Worm (Caenorhabditis elegans): Measurements from ENCODE around the gene ram-5.

DNA sequence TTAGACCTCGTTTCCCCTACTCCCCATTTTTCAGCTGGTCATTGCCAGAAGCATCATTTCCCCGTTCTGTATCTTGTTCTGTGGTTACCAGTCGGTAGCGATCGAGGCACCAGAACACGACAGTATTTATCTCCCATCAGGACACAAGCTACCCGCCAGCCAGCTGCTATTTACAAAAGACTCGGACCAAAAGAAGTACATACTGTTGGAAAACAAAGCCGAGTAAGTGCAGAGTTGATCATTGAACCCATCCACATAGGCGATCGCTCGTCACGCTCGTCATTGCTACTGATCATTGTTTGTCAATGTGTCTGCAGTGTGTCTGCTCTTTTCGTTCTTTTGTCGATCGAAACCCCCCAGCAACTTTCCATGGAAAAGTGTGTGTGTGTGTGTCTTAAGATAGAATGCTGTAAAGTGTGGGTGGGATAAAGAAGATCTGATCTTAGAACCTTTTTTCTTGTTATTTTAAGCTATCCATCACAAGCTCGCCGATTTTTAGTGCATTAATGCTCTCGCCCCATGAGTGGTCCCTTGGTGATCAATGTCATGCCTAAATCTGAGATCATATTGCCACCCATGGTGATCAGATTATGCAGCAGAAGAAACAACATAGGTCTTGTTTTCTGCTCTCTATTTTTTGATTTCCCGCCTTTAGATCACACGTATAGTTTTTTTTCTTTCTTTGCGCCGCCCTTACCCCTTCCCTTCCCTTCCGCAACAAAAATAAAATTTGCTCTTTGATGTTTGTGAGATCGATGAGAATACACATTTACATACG, 9.8 kb downstream of the ram-5 start:
- TF ChIP-seq unc-3 (GFP tag; conservative IDR thresholded peaks at IDR 0.05), result no peak
- TF ChIP-seq unc-3 (tag; optimal IDR thresholded peaks at IDR 0.05), result peak; percentile 49
- no peak for TF ChIP-seq elt-2 (tag; optimal IDR thresholded peaks at IDR 0.05)
- no peak for TF ChIP-seq pha-4 (tag; optimal IDR thresholded peaks at IDR 0.05)
- no peak for TF ChIP-seq ceh-6 (GFP tag; optimal IDR thresholded peaks at IDR 0.05)
